Fruit fly (Drosophila melanogaster) whole organism, embryonic: Measurements from ENCODE around the gene Jhbp7.

ENCODE experiments used
- ATbp ChIP-seq: fragments of 200-800 bp; sonication (Bioruptor generic); optimal IDR thresholded peaks from 2 replicates; lab custom pipeline; 2017; ENCODE audit warnings: missing biosample characterization, mild to moderate bottlenecking, missing genetic modification characterization, missing genetic modification reagents
- Antp ChIP-seq: fragments of 200-800 bp; sonication (Bioruptor generic); optimal IDR thresholded peaks from 3 replicates; lab custom pipeline; 2016; ENCODE audit warnings: missing biosample characterization, missing genetic modification characterization
- CG10366 ChIP-seq: fragments of 200-800 bp; sonication (Bioruptor generic); IDR thresholded peaks from 2 replicates; pipeline ENCODE4 v1.3.6; 2022; ENCODE audit warnings: missing biosample characterization, missing genetic modification characterization
- CG10959 ChIP-seq: fragments of 200-800 bp; sonication (Bioruptor generic); IDR thresholded peaks from 2 replicates; pipeline ENCODE4 v1.3.6; 2022; ENCODE audit warnings: missing biosample characterization, missing genetic modification characterization
- CG12071 ChIP-seq: fragments of 200-800 bp; sonication (Bioruptor generic); optimal IDR thresholded peaks from 3 replicates; lab custom pipeline; 2018; ENCODE audit warnings: missing biosample characterization, mild to moderate bottlenecking, missing genetic modification characterization
- CG13296 ChIP-seq: fragments of 200-800 bp; sonication (Bioruptor generic); optimal IDR thresholded peaks from 3 replicates; lab custom pipeline; 2018; ENCODE audit warnings: missing biosample characterization, mild to moderate bottlenecking, missing genetic modification characterization
- CG14050 ChIP-seq: fragments of 200-800 bp; sonication (Bioruptor generic); IDR thresholded peaks from 3 replicates; pipeline ENCODE4 v1.3.6; 2022; ENCODE audit warnings: missing biosample characterization, missing genetic modification characterization
- CG16813 ChIP-seq: fragments of 200-800 bp; sonication (Bioruptor generic); IDR thresholded peaks from 3 replicates; pipeline ENCODE4 v1.3.6; 2022; ENCODE audit warnings: missing biosample characterization, missing genetic modification characterization; ENCODE audit not compliant: partially characterized antibody
- CG17612 ChIP-seq: fragments of 200-800 bp; sonication (Bioruptor generic); IDR thresholded peaks from 2 replicates; pipeline ENCODE4 v1.3.6; 2022; ENCODE audit warnings: missing biosample characterization, missing genetic modification characterization
- CG18599 ChIP-seq: fragments of 200-800 bp; sonication (Bioruptor generic); optimal IDR thresholded peaks from 3 replicates; lab custom pipeline; 2017; ENCODE audit warnings: missing biosample characterization, missing genetic modification characterization, mild to moderate bottlenecking, moderate library complexity, missing genetic modification reagents
- CG30431 ChIP-seq: fragments of 200-800 bp; sonication (Bioruptor generic); optimal IDR thresholded peaks from 2 replicates; lab custom pipeline; 2017; ENCODE audit warnings: missing biosample characterization, missing genetic modification characterization
- CG4730 ChIP-seq: fragments of 200-800 bp; sonication (Bioruptor generic); IDR thresholded peaks from 2 replicates; pipeline ENCODE4 v1.3.6; 2022; ENCODE audit warnings: missing biosample characterization, missing genetic modification characterization
- CG7839 ChIP-seq: fragments of 200-800 bp; sonication (Bioruptor generic); optimal IDR thresholded peaks from 3 replicates; lab custom pipeline; 2018; ENCODE audit warnings: missing biosample characterization, mild to moderate bottlenecking, missing genetic modification characterization, moderate library complexity
- CG7928 ChIP-seq: fragments of 200-800 bp; sonication (Bioruptor generic); optimal IDR thresholded peaks from 2 replicates; lab custom pipeline; 2017; ENCODE audit warnings: missing biosample characterization, mild to moderate bottlenecking, missing genetic modification characterization
- CG8089 ChIP-seq: fragments of 200-800 bp; sonication (Bioruptor generic); optimal IDR thresholded peaks from 3 replicates; lab custom pipeline; 2016; ENCODE audit warnings: missing biosample characterization, missing genetic modification characterization
- CG9727 ChIP-seq: fragments of 200-800 bp; sonication (Bioruptor generic); optimal IDR thresholded peaks from 3 replicates; lab custom pipeline; 2017; ENCODE audit warnings: missing biosample characterization, mild to moderate bottlenecking, missing genetic modification characterization
- Chrac-16 ChIP-seq: fragments of 200-800 bp; sonication (Bioruptor generic); optimal IDR thresholded peaks from 3 replicates; lab custom pipeline; 2016; ENCODE audit warnings: missing biosample characterization, missing genetic modification characterization
- CkIIα-i1 ChIP-seq: fragments of 200-800 bp; sonication (Bioruptor generic); IDR thresholded peaks from 2 replicates; pipeline ENCODE4 v1.3.6; 2022; ENCODE audit warnings: missing biosample characterization, missing genetic modification characterization
- Deaf1 ChIP-seq: fragments of 200-800 bp; optimal IDR thresholded peaks from 3 replicates; lab custom pipeline; 2019; ENCODE audit warnings: missing biosample characterization, mild to moderate bottlenecking, missing genetic modification characterization, moderate library complexity
- Dll ChIP-seq: fragments of 200-800 bp; sonication (Bioruptor generic); IDR thresholded peaks from 4 replicates; pipeline ENCODE4 v1.3.6; 2022; ENCODE audit warnings: missing biosample characterization, missing genetic modification characterization; ENCODE audit not compliant: partially characterized antibody
- Dref ChIP-seq: fragments of 200-800 bp; sonication (Bioruptor generic); IDR thresholded peaks from 2 replicates; pipeline ENCODE4 v1.3.6; 2022; ENCODE audit warnings: missing biosample characterization, missing genetic modification characterization
- E2f2 ChIP-seq: fragments of 200-800 bp; sonication (Bioruptor generic); IDR thresholded peaks from 2 replicates; pipeline ENCODE4 v1.3.6; 2022; ENCODE audit warnings: missing biosample characterization, missing genetic modification characterization
- H2.0 ChIP-seq: fragments of 200-800 bp; sonication (Bioruptor generic); IDR thresholded peaks from 2 replicates; pipeline ENCODE4 v1.3.6; 2022; ENCODE audit warnings: missing biosample characterization, missing genetic modification characterization
- HHEX ChIP-seq: fragments of 200-800 bp; sonication (Bioruptor generic); optimal IDR thresholded peaks from 3 replicates; lab custom pipeline; 2017; ENCODE audit warnings: missing biosample characterization, mild to moderate bottlenecking, missing genetic modification characterization, missing genetic modification reagents
- Hr3 ChIP-seq: fragments of 200-800 bp; sonication (Bioruptor generic); optimal IDR thresholded peaks from 3 replicates; lab custom pipeline; 2016; ENCODE audit warnings: missing biosample characterization, missing genetic modification characterization
- Hr78 ChIP-seq, 2 experiments: fragments of 200-800 bp in 1 of 2; fragments of >200 bp in 1 of 2; sonication (Bioruptor generic) in 1 of 2; optimal IDR thresholded peaks; 2 replicates each; lab custom pipeline; 2017 to 2019; ENCODE audit warnings: missing biosample characterization in 2 of 2, missing genetic modification characterization in 2 of 2, mild to moderate bottlenecking in 1 of 2, moderate library complexity in 1 of 2
- Jarid2 ChIP-seq: fragments of 200-800 bp; sonication (Bioruptor generic); optimal IDR thresholded peaks from 3 replicates; lab custom pipeline; 2017; ENCODE audit warnings: mild to moderate bottlenecking, missing biosample characterization, missing genetic modification reagents, missing genetic modification characterization
- Meics ChIP-seq: fragments of 200-800 bp; sonication (Bioruptor generic); optimal IDR thresholded peaks from 2 replicates; lab custom pipeline; 2017; ENCODE audit warnings: missing biosample characterization, mild to moderate bottlenecking, missing genetic modification characterization
- Ptx1 ChIP-seq: fragments of 200-800 bp; sonication (Bioruptor generic); IDR thresholded peaks from 2 replicates; pipeline ENCODE4 v1.3.6; 2022; ENCODE audit warnings: missing biosample characterization, missing genetic modification characterization
- Sry-δ ChIP-seq: fragments of 200-800 bp; sonication (Bioruptor generic); optimal IDR thresholded peaks from 2 replicates; lab custom pipeline; 2016; ENCODE audit warnings: missing biosample characterization, missing genetic modification characterization
- Ssrp ChIP-seq: fragments of 200-800 bp; sonication (Bioruptor generic); optimal IDR thresholded peaks from 2 replicates; lab custom pipeline; 2018; ENCODE audit warnings: missing biosample characterization, mild to moderate bottlenecking, missing genetic modification characterization, moderate library complexity
- ac ChIP-seq: fragments of 200-800 bp; sonication (Bioruptor generic); optimal IDR thresholded peaks from 3 replicates; lab custom pipeline; 2017; ENCODE audit warnings: missing biosample characterization, mild to moderate bottlenecking, missing genetic modification characterization
- crp ChIP-seq, 2 experiments: fragments of 200-800 bp; sonication (Bioruptor generic); optimal IDR thresholded peaks; 2 replicates in 1 of 2; 3 replicates in 1 of 2; lab custom pipeline; 2017; ENCODE audit warnings: missing biosample characterization in 2 of 2, missing genetic modification characterization in 2 of 2, mild to moderate bottlenecking in 1 of 2, moderate library complexity in 1 of 2
- dmrt99B ChIP-seq: fragments of 200-800 bp; sonication (Bioruptor generic); optimal IDR thresholded peaks from 2 replicates; lab custom pipeline; 2018; ENCODE audit warnings: missing biosample characterization, mild to moderate bottlenecking, missing genetic modification characterization, moderate library complexity
- emc ChIP-seq: fragments of 200-800 bp; sonication (Bioruptor generic); optimal IDR thresholded peaks from 2 replicates; lab custom pipeline; 2016; ENCODE audit warnings: missing biosample characterization, missing genetic modification characterization
- eve ChIP-seq, 2 experiments: fragments of >200 bp; optimal IDR thresholded peaks; 2 replicates each; lab custom pipeline; 2017; ENCODE audit warnings: missing biosample characterization in 2 of 2, missing genetic modification characterization in 2 of 2
- fd96Cb ChIP-seq: fragments of 200-800 bp; sonication (Bioruptor generic); optimal IDR thresholded peaks from 2 replicates; lab custom pipeline; 2018; ENCODE audit warnings: missing biosample characterization, mild to moderate bottlenecking, missing genetic modification characterization, moderate library complexity
- hb ChIP-seq: fragments of 200-800 bp; sonication (Bioruptor generic); IDR thresholded peaks from 3 replicates; pipeline ENCODE4 v1.3.6; 2022; ENCODE audit warnings: missing biosample characterization, missing genetic modification characterization; ENCODE audit not compliant: partially characterized antibody
- kay ChIP-seq: fragments of 200-800 bp; sonication (Bioruptor generic); optimal IDR thresholded peaks from 2 replicates; lab custom pipeline; 2016; ENCODE audit warnings: missing biosample characterization, missing genetic modification characterization
- org-1 ChIP-seq: fragments of 200-800 bp; sonication (Bioruptor generic); optimal IDR thresholded peaks from 2 replicates; lab custom pipeline; 2017; ENCODE audit warnings: missing biosample characterization, missing genetic modification characterization
- ranshi ChIP-seq: fragments of 200-800 bp; sonication (Bioruptor generic); IDR thresholded peaks from 2 replicates; pipeline ENCODE4 v1.3.6; 2022; ENCODE audit warnings: missing biosample characterization, missing genetic modification characterization
- ro ChIP-seq: fragments of 200-800 bp; sonication (Bioruptor generic); IDR thresholded peaks from 2 replicates; pipeline ENCODE4 v1.3.6; 2022; ENCODE audit warnings: missing biosample characterization, missing genetic modification characterization
- row ChIP-seq: fragments of 200-800 bp; sonication (Bioruptor generic); IDR thresholded peaks from 3 replicates; pipeline ENCODE4 v1.3.6; 2022; ENCODE audit warnings: missing biosample characterization, missing genetic modification characterization
- tio ChIP-seq: fragments of 200-800 bp; sonication (Bioruptor generic); optimal IDR thresholded peaks from 2 replicates; lab custom pipeline; 2017; ENCODE audit warnings: missing biosample characterization, missing genetic modification characterization, inconsistent platforms
- tll ChIP-seq, 2 experiments: fragments of 200-800 bp in 1 of 2; fragments of >200 bp in 1 of 2; sonication (Bioruptor generic) in 1 of 2; optimal IDR thresholded peaks; 2 replicates each; lab custom pipeline; 2017 to 2019; ENCODE audit warnings: missing biosample characterization in 2 of 2, missing genetic modification characterization in 2 of 2, mild to moderate bottlenecking in 1 of 2, moderate library complexity in 1 of 2
- ttk ChIP-seq: fragments of 200-800 bp; sonication (Bioruptor generic); IDR thresholded peaks from 2 replicates; pipeline ENCODE4 v2.1.2; 2022; ENCODE audit warnings: missing biosample characterization, missing genetic modification characterization
- vnd ChIP-seq: fragments of 200-800 bp; sonication (Bioruptor generic); IDR thresholded peaks from 3 replicates; pipeline ENCODE4 v1.3.6; 2022; ENCODE audit warnings: missing biosample characterization, missing genetic modification characterization; ENCODE audit not compliant: partially characterized antibody
- zen ChIP-seq: fragments of 200-800 bp; sonication (Bioruptor generic); optimal IDR thresholded peaks from 3 replicates; lab custom pipeline; 2018; ENCODE audit warnings: missing biosample characterization, mild to moderate bottlenecking, missing genetic modification characterization, moderate library complexity
- zf30C ChIP-seq: fragments of 200-800 bp; sonication (Bioruptor generic); optimal IDR thresholded peaks from 3 replicates; lab custom pipeline; 2018; ENCODE audit warnings: missing biosample characterization, mild to moderate bottlenecking, missing genetic modification characterization

Gene Jhbp7

DNA sequence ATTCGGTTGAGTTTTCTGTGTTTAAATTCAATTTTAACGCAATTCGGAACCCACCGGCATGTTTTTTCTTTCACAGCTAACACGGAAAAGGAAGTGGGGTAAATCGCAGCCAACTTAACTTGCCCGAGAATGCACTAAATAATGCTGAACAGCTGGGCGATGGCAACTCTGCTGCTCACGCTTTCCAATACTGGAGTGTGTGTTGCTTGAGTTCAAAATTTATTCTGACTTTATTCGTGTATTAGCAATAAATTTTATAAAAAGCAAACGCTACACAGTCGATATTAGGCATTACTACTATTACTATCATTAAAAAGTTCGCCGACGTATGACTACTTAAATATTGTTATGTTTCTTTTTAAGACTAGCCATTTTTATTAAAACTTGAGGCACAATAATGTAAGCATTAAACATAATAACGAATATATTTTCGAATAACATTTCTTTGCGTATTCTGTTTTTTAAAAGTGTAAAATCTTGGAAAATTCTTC is 10.0 kb downstream of the Jhbp7 start, which contains the start of the genes RpS27 and Nup37 (continued):
- peak; percentile 98 for TF ChIP-seq CG18599 (GFP tag; lab: Kevin White, UChicago)
- no peak for TF ChIP-seq Hr78 (GFP tag; optimal IDR thresholded peaks at IDR 0.05; lab: Kevin White, UChicago)
- peak; percentile 99 for TF ChIP-seq HHEX (GFP tag; lab: Kevin White, UChicago)
- no peak for TF ChIP-seq vnd (GFP tag; lab: Robert Waterston, UW)
- TF ChIP-seq tll (GFP tag; optimal IDR thresholded peaks at IDR 0.05; lab: Kevin White, UChicago), result peak in 1 of 2 experiments; percentile 88
- peak; percentile 97 for TF ChIP-seq org-1 (GFP tag; lab: Kevin White, UChicago)
- TF ChIP-seq Ptx1, result peak; percentile 96
- peak; percentile 91 for TF ChIP-seq zen (tag; lab: Kevin White, UChicago)
- peak; percentile 98 for TF ChIP-seq Antp (GFP tag; lab: Kevin White, UChicago)
- peak; percentile 97 for TF ChIP-seq ATbp
- TF ChIP-seq Hr3 (GFP tag; lab: Kevin White, UChicago), result peak; percentile 96
- peak; percentile 47 to 90 for TF ChIP-seq crp (GFP tag; optimal IDR thresholded peaks at IDR 0.05; lab: Kevin White, UChicago)
- TF ChIP-seq Sry-δ (GFP tag; lab: Kevin White, UChicago), result peak; percentile 83
- TF ChIP-seq E2f2, result peak; percentile 85
- no peak for TF ChIP-seq hb (GFP tag; lab: Robert Waterston, UW)
- peak; percentile 94 for TF ChIP-seq Jarid2 (GFP tag; lab: Kevin White, UChicago)
- TF ChIP-seq Meics (GFP tag; lab: Kevin White, UChicago), result peak; percentile 99
- TF ChIP-seq Ssrp (tag; lab: Kevin White, UChicago), result peak; percentile 92
- peak; percentile 96 for TF ChIP-seq ranshi (GFP tag; lab: Robert Waterston, UW)
- peak; percentile 99 for TF ChIP-seq CG12071 (GFP tag; lab: Kevin White, UChicago)
- TF ChIP-seq CG10959 (GFP tag; lab: Robert Waterston, UW), result peak; percentile 95
- peak; percentile 94 for TF ChIP-seq ro
- peak; percentile 91 for TF ChIP-seq dmrt99B (tag; lab: Kevin White, UChicago)
- TF ChIP-seq CG8089, result peak; percentile 99
- peak; percentile 93 for TF ChIP-seq kay
- TF ChIP-seq CG7839 (tag; lab: Kevin White, UChicago), result peak; percentile 96
- TF ChIP-seq CG30431, result peak; percentile 98
- peak; percentile 99 for TF ChIP-seq CG9727 (GFP tag; lab: Kevin White, UChicago)
- TF ChIP-seq eve (GFP tag; optimal IDR thresholded peaks at IDR 0.05; lab: Kevin White, UChicago), result no peak
- TF ChIP-seq fd96Cb (tag; lab: Kevin White, UChicago), result peak; percentile 91
- peak; percentile 94 for TF ChIP-seq CG4730 (GFP tag; lab: Robert Waterston, UW)
- peak; percentile 93 for TF ChIP-seq CG14050 (GFP tag; lab: Robert Waterston, UW)
- no peak for TF ChIP-seq Dll (GFP tag; lab: Robert Waterston, UW)
- peak; percentile 61 for TF ChIP-seq zf30C (GFP tag; lab: Kevin White, UChicago)
- peak; percentile 48; the same call in 2 of the 3 replicates for TF ChIP-seq CG16813 (GFP tag; lab: Robert Waterston, UW)
- peak; percentile 82 for TF ChIP-seq CG7928 (GFP tag; lab: Kevin White, UChicago)
- peak; percentile 97 for TF ChIP-seq ttk
- peak; percentile 96 for TF ChIP-seq CG10366
- TF ChIP-seq CkIIα-i1, result peak; percentile 87; the same call in 1 of the 2 replicates
- TF ChIP-seq emc (GFP tag; lab: Kevin White, UChicago), result peak; percentile 99
- TF ChIP-seq ac (GFP tag; lab: Kevin White, UChicago), result peak; percentile 99
- TF ChIP-seq Deaf1, result peak; percentile 69
- TF ChIP-seq row, result peak; percentile 86
- peak; percentile 96 for TF ChIP-seq tio (GFP tag; lab: Kevin White, UChicago)
- peak; percentile 93 for TF ChIP-seq CG17612 (GFP tag; lab: Robert Waterston, UW)
- peak; percentile 98 for TF ChIP-seq CG13296
- peak; percentile 59 for TF ChIP-seq Dref (GFP tag; lab: Robert Waterston, UW)
- peak; percentile 97 for TF ChIP-seq H2.0 (GFP tag; lab: Robert Waterston, UW)
- peak; percentile 91 for TF ChIP-seq Chrac-16
